Worm (Caenorhabditis elegans): ENCODE measurements around the gene F54B3.4.

Gene F54B3.4

ce11 chrII:10294262-10294661 lies 23.3 kb upstream of the F54B3.4 start:
- TF ChIP-seq mxl-3 (GFP tag; optimal IDR thresholded peaks at IDR 0.05) (no peak), ceh-82 (tag; optimal IDR thresholded peaks at IDR 0.05) (no peak), lim-7 (GFP tag; IDR thresholded peaks at IDR 0.05) (no peak), nhr-77 (tag; optimal IDR thresholded peaks at IDR 0.05) (no peak), mdt-29 (GFP tag; IDR thresholded peaks at IDR 0.05) (no peak), nhr-28 (tag; optimal IDR thresholded peaks at IDR 0.05) (peak; percentile 68), unc-130 (GFP tag; optimal IDR thresholded peaks at IDR 0.05) (no peak), nhr-6 (tag; optimal IDR thresholded peaks at IDR 0.05) (no peak), hlh-11 (tag; optimal IDR thresholded peaks at IDR 0.05) (no peak), ceh-28 (tag; optimal IDR thresholded peaks at IDR 0.05) (no peak), Y105C5A.15 (GFP tag; IDR thresholded peaks at IDR 0.05) (no peak), aha-1 (tag) (no peak), cey-2 (tag; optimal IDR thresholded peaks at IDR 0.05; ENCODE audit: borderline replicate concordance, insufficient read depth) (no peak), F44E2.7 (GFP tag; IDR thresholded peaks at IDR 0.05) (no peak), hlh-30 (tag; optimal IDR thresholded peaks at IDR 0.05; ENCODE audit: insufficient read depth) (peak; percentile 46), nhr-25 (tag; optimal IDR thresholded peaks at IDR 0.05; ENCODE audit: borderline replicate concordance, insufficient read depth) (no peak), zag-1 (tag; optimal IDR thresholded peaks at IDR 0.05) (no peak), jun-1 (tag; optimal IDR thresholded peaks at IDR 0.05) (no peak), php-3 (GFP tag; IDR thresholded peaks at IDR 0.05) (no peak), nhr-10 (tag; optimal IDR thresholded peaks at IDR 0.05) (no peak), ceh-20 (GFP tag; IDR thresholded peaks at IDR 0.05) (peak; percentile 34; the same call in 1 of the 2 replicates), pqm-1 (tag; optimal IDR thresholded peaks at IDR 0.05) (no peak), ZK546.5 (tag; optimal IDR thresholded peaks at IDR 0.05) (no peak), nhr-102 (tag; optimal IDR thresholded peaks at IDR 0.05) (no peak), ceh-32 (tag; optimal IDR thresholded peaks at IDR 0.05; ENCODE audit: poor library complexity) (no peak), tag-97 (GFP tag; IDR thresholded peaks at IDR 0.05) (no peak), mdl-1 (tag; optimal IDR thresholded peaks at IDR 0.05) (peak in 1 of 2 experiments; percentile 51), nhr-11 (tag; optimal IDR thresholded peaks at IDR 0.05) (no peak), T20F7.1 (GFP tag; optimal IDR thresholded peaks at IDR 0.05) (no peak), daf-12 (tag; optimal IDR thresholded peaks at IDR 0.05) (no peak), ZK337.2 (GFP tag; IDR thresholded peaks at IDR 0.05) (no peak), dmd-9 (GFP tag; IDR thresholded peaks at IDR 0.05) (no peak), fkh-10 (GFP tag; optimal IDR thresholded peaks at IDR 0.05) (no peak), nhr-111 (GFP tag; optimal IDR thresholded peaks at IDR 0.05) (no peak), F49E8.2 (tag; optimal IDR thresholded peaks at IDR 0.05; ENCODE audit: borderline replicate concordance) (no peak), ces-1 (GFP tag; optimal IDR thresholded peaks at IDR 0.05) (no peak), unc-62 (GFP tag; optimal IDR thresholded peaks at IDR 0.05 in 1 of 2) (peak in 1 of 2 experiments; percentile 81), unc-62 (tag; optimal IDR thresholded peaks at IDR 0.05) (no peak), sdz-12 (GFP tag; optimal IDR thresholded peaks at IDR 0.05) (no peak), dmd-6 (GFP tag; IDR thresholded peaks at IDR 0.05) (peak; percentile 38), dmd-8 (GFP tag; IDR thresholded peaks at IDR 0.05) (no peak), dpl-1 (GFP tag; optimal IDR thresholded peaks at IDR 0.05) (no peak), ceh-62 (tag; optimal IDR thresholded peaks at IDR 0.05) (no peak), hmg-1.1 (GFP tag; IDR thresholded peaks at IDR 0.05) (no peak), zip-11 (GFP tag; IDR thresholded peaks at IDR 0.05) (no peak), lin-1 (GFP tag; IDR thresholded peaks at IDR 0.05) (no peak), R02D3.7 (tag; optimal IDR thresholded peaks at IDR 0.05) (no peak), pha-4 (GFP tag; IDR thresholded peaks at IDR 0.05) (no peak), pha-4 (tag; optimal IDR thresholded peaks at IDR 0.05) (no peak), nhr-76 (tag; optimal IDR thresholded peaks at IDR 0.05) (no peak), zip-2 (tag; optimal IDR thresholded peaks at IDR 0.05) (no peak), aly-2 (tag; optimal IDR thresholded peaks at IDR 0.05) (no peak), Y75B8A.6 (GFP tag; IDR thresholded peaks at IDR 0.05) (no peak)
